Fruit fly (Drosophila melanogaster): ENCODE results near the gene CG5854.

Gene CG5854

dm6 chr3R:23933684-23934575, at the start of gene CG5854 (continued):
- TF ChIP-seq Atf6 (GFP tag; IDR thresholded peaks at IDR 0.05) (peak; percentile 37; the same call in 1 of the 2 replicates), CG13287 (GFP tag; IDR thresholded peaks at IDR 0.05; ENCODE audit: partially characterized antibody) (peak; percentile 32; the same call in 1 of the 2 replicates), Hsf (GFP tag; optimal IDR thresholded peaks at IDR 0.05) (peak; percentile 78), pho (GFP tag; optimal IDR thresholded peaks at IDR 0.05) (peak; percentile 22), row (GFP tag; IDR thresholded peaks at IDR 0.05) (peak; percentile 50; the same call in 2 of the 3 replicates), nerfin-1 (tag; optimal IDR thresholded peaks at IDR 0.05) (peak; percentile 51), seq (GFP tag; IDR thresholded peaks at IDR 0.05) (peak; percentile 47; the same call in 1 of the 2 replicates), Ssrp (tag; optimal IDR thresholded peaks at IDR 0.05) (peak; percentile 68), CG14965 (GFP tag; optimal IDR thresholded peaks at IDR 0.05; ENCODE audit: borderline replicate concordance) (no peak), ftz-f1 (GFP tag; optimal IDR thresholded peaks at IDR 0.05) (no peak), CTCF (GFP tag; optimal IDR thresholded peaks at IDR 0.05) (no peak), D19B (GFP tag; optimal IDR thresholded peaks at IDR 0.05) (peak; percentile 14), ewg (GFP tag; optimal IDR thresholded peaks at IDR 0.05) (peak; percentile 73), CG15269 (tag; optimal IDR thresholded peaks at IDR 0.05) (peak; percentile 77), tgo (GFP tag; IDR thresholded peaks at IDR 0.05) (peak; percentile 66), Xbp1 (GFP tag; optimal IDR thresholded peaks at IDR 0.05) (peak; percentile 79), CG1792 (GFP tag; optimal IDR thresholded peaks at IDR 0.05) (peak; percentile 71), CG6654 (GFP tag; optimal IDR thresholded peaks at IDR 0.05) (peak; percentile 69), lov (optimal IDR thresholded peaks at IDR 0.05) (no peak), lov (GFP tag; IDR thresholded peaks at IDR 0.05) (peak; percentile 88), onecut (GFP tag; IDR thresholded peaks at IDR 0.05) (peak; percentile 67), Eip74EF (GFP tag; optimal IDR thresholded peaks at IDR 0.05) (peak in 1 of 2 experiments; percentile 53), Max (GFP tag; optimal IDR thresholded peaks at IDR 0.05) (peak; percentile 24), rib (GFP tag; IDR thresholded peaks at IDR 0.05) (no peak), pum (GFP tag; optimal IDR thresholded peaks at IDR 0.05) (peak; percentile 64), Myb (GFP tag; optimal IDR thresholded peaks at IDR 0.05) (peak; percentile 33), CG8281 (tag; optimal IDR thresholded peaks at IDR 0.05) (peak; percentile 36), CG12104 (GFP tag; optimal IDR thresholded peaks at IDR 0.05) (no peak), Dp (GFP tag; optimal IDR thresholded peaks at IDR 0.05) (peak; percentile 95), CG2116 (GFP tag; optimal IDR thresholded peaks at IDR 0.05) (peak; percentile 21), Dfd (GFP tag; optimal IDR thresholded peaks at IDR 0.05) (no peak), CG4617 (GFP tag; optimal IDR thresholded peaks at IDR 0.05; ENCODE audit: borderline replicate concordance) (peak; percentile 6), CG6683 (GFP tag; optimal IDR thresholded peaks at IDR 0.05) (no peak), ERR (GFP tag; optimal IDR thresholded peaks at IDR 0.05) (peak; percentile 19), CG34376 (GFP tag; optimal IDR thresholded peaks at IDR 0.05) (peak; percentile 64), mld (GFP tag; IDR thresholded peaks at IDR 0.05; ENCODE audit: partially characterized antibody) (0 out of 3 replicates have a peak, but pooled peaks have one; percentile 19), Six4 (GFP tag; optimal IDR thresholded peaks at IDR 0.05) (peak; percentile 68), Fer2 (tag; optimal IDR thresholded peaks at IDR 0.05) (no peak), CG18619 (GFP tag; optimal IDR thresholded peaks at IDR 0.05) (peak; percentile 53), tin (GFP tag; optimal IDR thresholded peaks at IDR 0.05) (peak; percentile 77), psq (GFP tag; optimal IDR thresholded peaks at IDR 0.05) (peak; percentile 40), D (optimal IDR thresholded peaks at IDR 0.05) (no peak), D (GFP tag; optimal IDR thresholded peaks at IDR 0.05) (peak; percentile 74), gsb-n (tag; optimal IDR thresholded peaks at IDR 0.05) (peak; percentile 74), exex (tag; optimal IDR thresholded peaks at IDR 0.05) (no peak), gcm2 (GFP tag; optimal IDR thresholded peaks at IDR 0.05) (peak; percentile 29), tap (tag; optimal IDR thresholded peaks at IDR 0.05) (peak; percentile 68), CG16815 (GFP tag; optimal IDR thresholded peaks at IDR 0.05) (peak; percentile 47), CG34422 (GFP tag; IDR thresholded peaks at IDR 0.05) (peak; percentile 63; the same call in 2 of the 3 replicates)
